Worm (Caenorhabditis elegans) whole organism, young adult: ENCODE measurements around the gene mig-13.

Experiments used
- B0019.2 ChIP-seq: fragments of 200-800 bp; sonication (Bioruptor generic); conservative IDR thresholded peaks from 2 replicates; pipeline ENCODE4 v1.3.6; 2022; ENCODE audit warnings: missing genetic modification reagents, missing genetic modification characterization, missing compliant biosample characterization
- C17E4.6 ChIP-seq: fragments of 200-800 bp; sonication (Bioruptor generic); IDR thresholded peaks from 2 replicates; pipeline ENCODE4 v1.3.6; 2022; ENCODE audit warnings: missing genetic modification reagents, missing genetic modification characterization, missing compliant biosample characterization
- F55B11.4 ChIP-seq: sonication (generic microtip); optimal IDR thresholded peaks from 2 replicates; lab custom pipeline; 2016; ENCODE audit warnings: missing compliant biosample characterization, missing genetic modification characterization, borderline replicate concordance; ENCODE audit not compliant: insufficient read depth
- F57A8.1 ChIP-seq: fragments of 200-800 bp; sonication (Bioruptor generic); optimal IDR thresholded peaks from 2 replicates; lab custom pipeline; 2018; ENCODE audit warnings: mild to moderate bottlenecking, missing genetic modification characterization, moderate library complexity, missing compliant biosample characterization
- F57C9.4 ChIP-seq: sonication (generic microtip); optimal IDR thresholded peaks from 2 replicates; lab custom pipeline; 2017; ENCODE audit warnings: mild to moderate bottlenecking, missing genetic modification characterization, missing compliant biosample characterization
- K11D2.4 ChIP-seq: fragments of 200-800 bp; sonication (Bioruptor generic); IDR thresholded peaks from 2 replicates; pipeline ENCODE4 v1.3.6; 2022; ENCODE audit warnings: missing genetic modification reagents, missing genetic modification characterization, missing compliant biosample characterization
- K12H6.12 ChIP-seq: fragments of 200-800 bp; sonication (Bioruptor generic); optimal IDR thresholded peaks from 2 replicates; lab custom pipeline; 2018; ENCODE audit warnings: mild to moderate bottlenecking, missing genetic modification characterization, missing compliant biosample characterization
- Y56A3A.18 ChIP-seq: fragments of 200-800 bp; sonication (Bioruptor generic); IDR thresholded peaks from 2 replicates; pipeline ENCODE4 v1.3.6; 2022; ENCODE audit warnings: missing genetic modification reagents, missing genetic modification characterization, missing compliant biosample characterization
- Y95B8A.8 ChIP-seq: fragments of 200-800 bp; sonication (Bioruptor generic); IDR thresholded peaks from 2 replicates; pipeline ENCODE4 v1.3.6; 2022; ENCODE audit warnings: missing genetic modification reagents, missing genetic modification characterization, missing compliant biosample characterization
- attf-3 ChIP-seq: fragments of 200-800 bp; sonication (Bioruptor generic); conservative IDR thresholded peaks from 2 replicates; pipeline ENCODE4 v1.3.6; 2022; ENCODE audit warnings: missing genetic modification reagents, missing genetic modification characterization, missing compliant biosample characterization
- ceh-79 ChIP-seq: sonication (generic microtip); optimal IDR thresholded peaks from 2 replicates; lab custom pipeline; 2017; ENCODE audit warnings: mild to moderate bottlenecking, missing genetic modification characterization, missing compliant biosample characterization
- egl-44 ChIP-seq: fragments of 200-800 bp; sonication (Bioruptor generic); IDR thresholded peaks from 2 replicates; pipeline ENCODE4 v1.3.6; 2022; ENCODE audit warnings: missing genetic modification reagents, missing genetic modification characterization, missing compliant biosample characterization
- ekl-4 ChIP-seq: fragments of 200-800 bp; sonication (Bioruptor generic); IDR thresholded peaks from 2 replicates; pipeline ENCODE4 v1.3.6; 2022; ENCODE audit warnings: missing genetic modification reagents, missing genetic modification characterization, missing compliant biosample characterization
- ets-4 ChIP-seq: fragments of 200-800 bp; sonication (Bioruptor generic); optimal IDR thresholded peaks from 2 replicates; lab custom pipeline; 2018; ENCODE audit warnings: mild to moderate bottlenecking, missing genetic modification characterization, missing compliant biosample characterization
- him-1 ChIP-seq: sonication (generic microtip); optimal IDR thresholded peaks from 2 replicates; lab custom pipeline; 2016; ENCODE audit warnings: missing genotype, missing genetic modification reagents, missing genetic modification characterization, missing compliant biosample characterization
- hlh-26 ChIP-seq: fragments of 200-800 bp; sonication (Bioruptor generic); conservative IDR thresholded peaks from 2 replicates; pipeline ENCODE4 v1.3.6; 2022; ENCODE audit warnings: missing genetic modification reagents, missing genetic modification characterization, missing compliant biosample characterization
- lin-35 ChIP-seq, 3 experiments: fragments of 150-350 bp in 2 of 3; sonication (generic microtip) in 1 of 3; optimal IDR thresholded peaks; 2 replicates each; lab custom pipeline; 2014 to 2018; ENCODE audit warnings: missing biosample characterization in 3 of 3, missing genetic modification characterization in 3 of 3, missing genetic modification reagents in 3 of 3
- lin-40 ChIP-seq: sonication (generic microtip); optimal IDR thresholded peaks from 2 replicates; lab custom pipeline; 2016; ENCODE audit warnings: missing genetic modification characterization, mild to moderate bottlenecking, missing compliant biosample characterization, missing genotype, missing genetic modification reagents
- lin-54 ChIP-seq: fragments of 200-800 bp; sonication (Bioruptor generic); optimal IDR thresholded peaks from 2 replicates; lab custom pipeline; 2018; ENCODE audit warnings: mild to moderate bottlenecking, missing genetic modification characterization, missing compliant biosample characterization
- madf-10 ChIP-seq: sonication (generic microtip); optimal IDR thresholded peaks from 2 replicates; lab custom pipeline; 2016; ENCODE audit warnings: mild to moderate bottlenecking, missing genetic modification characterization, missing compliant biosample characterization
- madf-3 ChIP-seq: fragments of 200-800 bp; sonication (Bioruptor generic); IDR thresholded peaks from 2 replicates; pipeline ENCODE4 v1.3.6; 2022; ENCODE audit warnings: missing genetic modification reagents, missing genetic modification characterization, missing compliant biosample characterization
- madf-8 ChIP-seq: fragments of 200-800 bp; sonication (Bioruptor generic); conservative IDR thresholded peaks from 2 replicates; pipeline ENCODE4 v1.3.6; 2022; ENCODE audit warnings: missing genetic modification reagents, missing genetic modification characterization, missing compliant biosample characterization
- mcd-1 ChIP-seq: fragments of 200-800 bp; sonication (Bioruptor generic); IDR thresholded peaks from 2 replicates; pipeline ENCODE4 v1.3.6; 2022; ENCODE audit warnings: missing genetic modification reagents, missing genetic modification characterization, missing compliant biosample characterization
- mel-28 ChIP-seq: sonication (generic microtip); optimal IDR thresholded peaks from 2 replicates; lab custom pipeline; 2016; ENCODE audit warnings: borderline replicate concordance, mild to moderate bottlenecking, missing genetic modification characterization, missing compliant biosample characterization
- nfya-2 ChIP-seq: fragments of 200-800 bp; sonication (Bioruptor generic); IDR thresholded peaks from 2 replicates; pipeline ENCODE4 v1.3.6; 2022; ENCODE audit warnings: missing genetic modification reagents, missing genetic modification characterization, missing compliant biosample characterization
- nhr-90 ChIP-seq: sonication (generic microtip); optimal IDR thresholded peaks from 2 replicates; lab custom pipeline; 2016; ENCODE audit warnings: missing genotype, mild to moderate bottlenecking, missing genetic modification characterization, missing compliant biosample characterization
- rec-8 ChIP-seq, 2 experiments: sonication (generic microtip); optimal IDR thresholded peaks; 2 replicates each; lab custom pipeline; 2016; ENCODE audit warnings: mild to moderate bottlenecking in 2 of 2, missing genetic modification characterization in 2 of 2, missing genetic modification reagents in 2 of 2, missing genotype in 2 of 2, missing biosample characterization in 1 of 2, missing compliant biosample characterization in 1 of 2, moderate library complexity in 1 of 2
- repo-1 ChIP-seq: sonication (generic microtip); optimal IDR thresholded peaks from 2 replicates; lab custom pipeline; 2017; ENCODE audit warnings: mild to moderate bottlenecking, missing genetic modification characterization, missing compliant biosample characterization
- rpc-1 ChIP-seq, 2 experiments: fragments of 150-350 bp in 1 of 2; sonication (generic microtip) in 1 of 2; optimal IDR thresholded peaks; 2 replicates each; lab custom pipeline; 2014 to 2018; ENCODE audit warnings: missing biosample characterization in 1 of 2, missing genetic modification characterization in 1 of 2, missing genetic modification reagents in 1 of 2, missing genotype in 1 of 2
- somi-1 ChIP-seq: fragments of 200-800 bp; sonication (Bioruptor generic); optimal IDR thresholded peaks from 2 replicates; lab custom pipeline; 2018; ENCODE audit warnings: mild to moderate bottlenecking, missing genetic modification characterization, missing compliant biosample characterization
- sptf-2 ChIP-seq: fragments of 200-800 bp; sonication (Bioruptor generic); optimal IDR thresholded peaks from 2 replicates; lab custom pipeline; 2018; ENCODE audit warnings: mild to moderate bottlenecking, missing genetic modification characterization, missing compliant biosample characterization
- tlf-1 ChIP-seq: fragments of 200-800 bp; sonication (Bioruptor generic); optimal IDR thresholded peaks from 2 replicates; lab custom pipeline; 2018; ENCODE audit warnings: mild to moderate bottlenecking, missing genetic modification characterization, missing compliant biosample characterization
- zfh-2 ChIP-seq: fragments of 200-800 bp; sonication (Bioruptor generic); conservative IDR thresholded peaks from 2 replicates; pipeline ENCODE4 v1.3.6; 2022; ENCODE audit warnings: missing genetic modification reagents, missing genetic modification characterization, missing compliant biosample characterization
- zim-3 ChIP-seq: sonication (generic microtip); optimal IDR thresholded peaks from 2 replicates; lab custom pipeline; 2017; ENCODE audit warnings: mild to moderate bottlenecking, missing genetic modification characterization, moderate library complexity, missing compliant biosample characterization
- ztf-18 ChIP-seq: sonication (generic microtip); optimal IDR thresholded peaks from 2 replicates; lab custom pipeline; 2016; ENCODE audit warnings: missing genotype, mild to moderate bottlenecking, missing genetic modification characterization, missing compliant biosample characterization
- ztf-26 ChIP-seq: sonication (generic microtip); optimal IDR thresholded peaks from 2 replicates; lab custom pipeline; 2017; ENCODE audit warnings: missing genetic modification characterization, missing compliant biosample characterization

mig-13 gene

ce11 chrX:4782197-4782596, 17.7 kb downstream of the mig-13 start, which contains the start of gene hum-10:
Gene hum-10, minus strand, starts transcription at chrX:4782297.
- TF ChIP-seq mel-28 (no peak), tlf-1 (GFP tag; lab: Kevin White, UChicago) (no peak), somi-1 (GFP tag; lab: Kevin White, UChicago) (no peak), mcd-1 (GFP tag; lab: Robert Waterston, UW) (no peak), K11D2.4 (GFP tag; lab: Robert Waterston, UW) (no peak), lin-35 (GFP tag; optimal IDR thresholded peaks at IDR 0.05; lab: Kevin White, UChicago) (no peak), attf-3 (no peak), B0019.2 (no peak), lin-54 (GFP tag; lab: Kevin White, UChicago) (no peak)

- TF ChIP-seq egl-44 (GFP tag; lab: Robert Waterston, UW) (no peak), him-1 (tag; lab: Kevin White, UChicago) (no peak), zfh-2 (no peak), ceh-79 (no peak), repo-1 (no peak), ekl-4 (GFP tag; lab: Robert Waterston, UW) (no peak), rec-8 (tag; optimal IDR thresholded peaks at IDR 0.05; lab: Kevin White, UChicago) (no peak), ztf-18 (no peak), rpc-1 (optimal IDR thresholded peaks at IDR 0.05; lab: Kevin White, UChicago) (no peak), rpc-1 (tag; optimal IDR thresholded peaks at IDR 0.05; lab: Kevin White, UChicago) (no peak), lin-35 (GFP tag; optimal IDR thresholded peaks at IDR 0.05; lab: Kevin White, UChicago) (no peak), C17E4.6 (no peak)
Measured at ce11 chrX:4769885-4770284, 30.0 kb downstream of the mig-13 start, which contains the start of gene npr-1. Gene npr-1, minus strand, starts transcription at chrX:4769985.

ce11 chrX:4761540-4761939, 38.4 kb downstream of the mig-13 start, which contains the start of gene mls-2:
Gene mls-2, minus strand, starts transcription at chrX:4761640.
- TF ChIP-seq nfya-2 (GFP tag; lab: Robert Waterston, UW) (no peak), ets-4 (GFP tag; lab: Kevin White, UChicago) (no peak), F57C9.4 (no peak), sptf-2 (no peak), Y56A3A.18 (no peak), nhr-90 (tag; lab: Kevin White, UChicago) (no peak), K12H6.12 (tag; lab: Kevin White, UChicago) (no peak), madf-10 (tag; lab: Kevin White, UChicago) (no peak), F55B11.4 (tag; lab: Kevin White, UChicago) (no peak), hlh-26 (GFP tag; lab: Robert Waterston, UW) (no peak), madf-8 (GFP tag; lab: Robert Waterston, UW) (no peak), ztf-26 (tag; lab: Kevin White, UChicago) (no peak), zim-3 (no peak), madf-3 (no peak)

ce11 chrX:4759718-4760117, 40.2 kb downstream of the mig-13 start:
- TF ChIP-seq lin-40 (tag; lab: Kevin White, UChicago) (no peak), repo-1 (no peak), Y95B8A.8 (GFP tag; lab: Robert Waterston, UW) (no peak), madf-8 (GFP tag; lab: Robert Waterston, UW) (no peak), F57A8.1 (GFP tag; lab: Kevin White, UChicago) (no peak)
